Worm (Caenorhabditis elegans) whole organism, L2 larva: ENCODE results near the gene prmt-5.

Source experiments
- C34F6.9 ChIP-seq: fragments of 150-350 bp; optimal IDR thresholded peaks from 2 replicates; lab custom pipeline; 2014; ENCODE audit warnings: missing biosample characterization, missing genetic modification characterization
- F13H6.1 ChIP-seq: sonication (generic microtip); optimal IDR thresholded peaks from 2 replicates; lab custom pipeline; 2016; ENCODE audit warnings: missing genetic modification characterization, missing compliant biosample characterization
- Y55F3AM.14 ChIP-seq: fragments of 200-800 bp; sonication (Bioruptor generic); optimal IDR thresholded peaks from 2 replicates; lab custom pipeline; 2018; ENCODE audit warnings: mild to moderate bottlenecking, missing genetic modification characterization, missing compliant biosample characterization
- ZK546.5 ChIP-seq: sonication (generic microtip); optimal IDR thresholded peaks from 2 replicates; lab custom pipeline; 2017; ENCODE audit warnings: missing biosample characterization, missing genetic modification characterization
- alr-1 ChIP-seq: fragments of 150-350 bp; optimal IDR thresholded peaks from 2 replicates; lab custom pipeline; 2014; ENCODE audit warnings: missing biosample characterization, missing genetic modification characterization
- ama-1 ChIP-seq: fragments of 150-350 bp; optimal IDR thresholded peaks from 2 replicates; lab custom pipeline; 2018; ENCODE audit warnings: inconsistent platforms
- blmp-1 ChIP-seq: sonication (generic microtip); optimal IDR thresholded peaks from 2 replicates; lab custom pipeline; 2017; ENCODE audit warnings: missing genetic modification characterization, mild to moderate bottlenecking, missing compliant biosample characterization, antibody characterized with exemption, moderate library complexity; ENCODE audit not compliant: insufficient read depth
- ceh-16 ChIP-seq: fragments of 150-350 bp; optimal IDR thresholded peaks from 2 replicates; lab custom pipeline; 2014; ENCODE audit warnings: missing biosample characterization, missing genetic modification characterization
- ceh-82 ChIP-seq: fragments of 150-350 bp; optimal IDR thresholded peaks from 2 replicates; lab custom pipeline; 2014; ENCODE audit warnings: missing biosample characterization, missing genetic modification characterization
- crh-2 ChIP-seq: sonication (generic microtip); optimal IDR thresholded peaks from 2 replicates; lab custom pipeline; 2017; ENCODE audit warnings: missing biosample characterization, missing genetic modification characterization
- egl-27 ChIP-seq: sonication (generic microtip); optimal IDR thresholded peaks from 3 replicates; lab custom pipeline; 2017; ENCODE audit warnings: missing biosample characterization, missing genetic modification reagents, missing genetic modification characterization
- elt-1 ChIP-seq: fragments of 150-350 bp; optimal IDR thresholded peaks from 2 replicates; lab custom pipeline; 2014; ENCODE audit warnings: missing biosample characterization, missing genetic modification characterization
- elt-3 ChIP-seq: sonication (generic microtip); optimal IDR thresholded peaks from 2 replicates; lab custom pipeline; 2017; ENCODE audit warnings: missing biosample characterization, missing genetic modification characterization
- lin-39 ChIP-seq: fragments of 150-350 bp; optimal IDR thresholded peaks from 2 replicates; lab custom pipeline; 2014; ENCODE audit warnings: missing biosample characterization, missing genetic modification reagents, missing genetic modification characterization
- lsy-2 ChIP-seq, 2 experiments: fragments of 150-350 bp in 1 of 2; sonication (generic microtip) in 1 of 2; optimal IDR thresholded peaks; 2 replicates each; lab custom pipeline; 2014 to 2017; ENCODE audit warnings: missing biosample characterization in 2 of 2, missing genetic modification characterization in 2 of 2
- mab-5 ChIP-seq: fragments of 150-350 bp; optimal IDR thresholded peaks from 2 replicates; lab custom pipeline; 2014; ENCODE audit warnings: missing biosample characterization, missing genetic modification characterization
- mbf-1 ChIP-seq: sonication (generic microtip); optimal IDR thresholded peaks from 2 replicates; lab custom pipeline; 2017; ENCODE audit warnings: missing biosample characterization, missing genetic modification characterization
- nhr-10 ChIP-seq: sonication (generic microtip); optimal IDR thresholded peaks from 2 replicates; lab custom pipeline; 2017; ENCODE audit warnings: missing biosample characterization, missing genetic modification characterization
- nhr-11 ChIP-seq: fragments of 150-350 bp; optimal IDR thresholded peaks from 2 replicates; lab custom pipeline; 2014; ENCODE audit warnings: missing biosample characterization, missing genetic modification characterization
- nhr-21 ChIP-seq: fragments of 150-350 bp; optimal IDR thresholded peaks from 2 replicates; lab custom pipeline; 2014; ENCODE audit warnings: missing biosample characterization, missing genetic modification characterization
- nhr-23 ChIP-seq: fragments of 150-350 bp; optimal IDR thresholded peaks from 2 replicates; lab custom pipeline; 2014; ENCODE audit warnings: missing biosample characterization, missing genetic modification reagents, missing genetic modification characterization
- nhr-25 ChIP-seq: fragments of 150-350 bp; sonication (generic microtip); optimal IDR thresholded peaks from 3 replicates; lab custom pipeline; 2014; ENCODE audit warnings: missing biosample characterization, missing genetic modification characterization
- nhr-77 ChIP-seq: fragments of 150-350 bp; optimal IDR thresholded peaks from 2 replicates; lab custom pipeline; 2014; ENCODE audit warnings: missing biosample characterization, missing genetic modification characterization
- peb-1 ChIP-seq: fragments of 150-350 bp; optimal IDR thresholded peaks from 2 replicates; lab custom pipeline; 2014; ENCODE audit warnings: missing biosample characterization, missing genetic modification characterization
- skn-1 ChIP-seq: sonication (generic microtip); optimal IDR thresholded peaks from 2 replicates; lab custom pipeline; 2017; ENCODE audit warnings: missing biosample characterization, missing genetic modification characterization
- sma-3 ChIP-seq: sonication (generic microtip); optimal IDR thresholded peaks from 2 replicates; lab custom pipeline; 2016; ENCODE audit warnings: missing genetic modification reagents, missing genetic modification characterization, missing compliant biosample characterization
- sma-9 ChIP-seq, 2 experiments: fragments of 150-350 bp in 1 of 2; sonication (generic microtip) in 1 of 2; optimal IDR thresholded peaks; 2 replicates each; lab custom pipeline; 2014 to 2016; ENCODE audit warnings: missing genetic modification characterization in 2 of 2, mild to moderate bottlenecking in 1 of 2, missing biosample characterization in 1 of 2, missing compliant biosample characterization in 1 of 2, missing genetic modification reagents in 1 of 2, moderate library complexity in 1 of 2
- unc-39 ChIP-seq: fragments of 150-350 bp; optimal IDR thresholded peaks from 2 replicates; lab custom pipeline; 2014; ENCODE audit warnings: missing biosample characterization, missing genetic modification characterization
- unc-55 ChIP-seq: fragments of 150-350 bp; sonication (generic microtip); optimal IDR thresholded peaks from 3 replicates; lab custom pipeline; 2014; ENCODE audit warnings: missing biosample characterization, missing genetic modification reagents, missing genetic modification characterization
- ztf-11 ChIP-seq: sonication (generic microtip); optimal IDR thresholded peaks from 2 replicates; lab custom pipeline; 2017; ENCODE audit warnings: missing biosample characterization, missing genetic modification characterization
- ztf-4 ChIP-seq: fragments of 150-350 bp; optimal IDR thresholded peaks from 2 replicates; lab custom pipeline; 2014; ENCODE audit warnings: missing biosample characterization, missing genetic modification characterization

Gene prmt-5

ce11 chrIII:5227831-5228467 is 2.4 kb upstream of the prmt-5 start, which contains the start of the genes C34E10.12, C34E10.10 and atp-2 (continued):
- TF ChIP-seq skn-1 (tag; lab: Kevin White, UChicago) (peak; percentile 49), unc-39 (tag; lab: Kevin White, UChicago) (no peak), ztf-11 (tag; lab: Kevin White, UChicago) (no peak), C34F6.9 (tag; lab: Kevin White, UChicago) (peak; percentile 91), nhr-25 (tag; lab: Kevin White, UChicago) (peak; percentile 91), nhr-23 (tag; lab: Kevin White, UChicago) (no peak), elt-3 (tag; lab: Kevin White, UChicago) (no peak), lsy-2 (tag; optimal IDR thresholded peaks at IDR 0.05; lab: Kevin White, UChicago) (peak; percentile 65 to 93), ZK546.5 (tag; lab: Kevin White, UChicago) (peak; percentile 3), elt-1 (tag; lab: Kevin White, UChicago) (no peak), mab-5 (tag; lab: Kevin White, UChicago) (peak; percentile 50)
- TF ChIP-seq, all 48 proteins: peak for 27

ce11 chrIII:5228839-5229238 is 1.5 kb upstream of the prmt-5 start:
- TF ChIP-seq Y55F3AM.14 (GFP tag; lab: Kevin White, UChicago): no peak
- no peak for TF ChIP-seq sma-9 (GFP tag; optimal IDR thresholded peaks at IDR 0.05; lab: Kevin White, UChicago)
- TF ChIP-seq sma-9 (tag; optimal IDR thresholded peaks at IDR 0.05; lab: Kevin White, UChicago): no peak
- TF ChIP-seq peb-1 (tag; lab: Kevin White, UChicago): no peak
- no peak for TF ChIP-seq crh-2 (tag; lab: Kevin White, UChicago)
- TF ChIP-seq unc-39 (tag; lab: Kevin White, UChicago): no peak
- no peak for TF ChIP-seq lin-39 (tag; lab: Kevin White, UChicago)
- no peak for TF ChIP-seq nhr-77
- no peak for TF ChIP-seq ceh-16 (tag; lab: Kevin White, UChicago)
- no peak for TF ChIP-seq ama-1 (lab: Kevin White, UChicago)
- no peak for TF ChIP-seq blmp-1 (tag; lab: Kevin White, UChicago)
- no peak for TF ChIP-seq mab-5 (tag; lab: Kevin White, UChicago)

- peak; percentile 35 for TF ChIP-seq nhr-23 (tag; lab: Kevin White, UChicago)
- no peak for TF ChIP-seq F13H6.1 (tag; lab: Kevin White, UChicago)
- no peak for TF ChIP-seq sma-9 (GFP tag; optimal IDR thresholded peaks at IDR 0.05; lab: Kevin White, UChicago)
- TF ChIP-seq sma-9 (tag; optimal IDR thresholded peaks at IDR 0.05; lab: Kevin White, UChicago): no peak
Measured at ce11 chrIII:5229511-5230250, 674 bp upstream of the prmt-5 start.

ce11 chrIII:5233140-5233539 is 2.8 kb downstream of the prmt-5 start:
- TF ChIP-seq ztf-4: no peak
- TF ChIP-seq ceh-82 (tag; lab: Kevin White, UChicago): no peak
- TF ChIP-seq mbf-1: no peak
- no peak for TF ChIP-seq unc-39 (tag; lab: Kevin White, UChicago)
- TF ChIP-seq egl-27 (tag; lab: Kevin White, UChicago): no peak
- no peak for TF ChIP-seq Y55F3AM.14 (GFP tag; lab: Kevin White, UChicago)
- TF ChIP-seq mab-5 (tag; lab: Kevin White, UChicago): no peak
- no peak for TF ChIP-seq unc-55
- TF ChIP-seq nhr-11: no peak
- TF ChIP-seq elt-3 (tag; lab: Kevin White, UChicago): no peak
- no peak for TF ChIP-seq nhr-10
- no peak for TF ChIP-seq sma-3 (GFP tag; lab: Kevin White, UChicago)
- no peak for TF ChIP-seq C34F6.9 (tag; lab: Kevin White, UChicago)
- no peak for TF ChIP-seq nhr-21
- TF ChIP-seq, all 48 proteins: peak for 0

- TF ChIP-seq Y55F3AM.14 (GFP tag; lab: Kevin White, UChicago) (no peak), ceh-82 (tag; lab: Kevin White, UChicago) (no peak), alr-1 (tag; lab: Kevin White, UChicago) (no peak)
Measured at ce11 chrIII:5234312-5234711, 4.0 kb downstream of the prmt-5 start, which contains the start of gene mrps-26. TSS of gene mrps-26 (plus strand) at chrIII:5234612.
